Fruit fly (Drosophila melanogaster): ENCODE results near the gene AdoR.

AdoR gene

dm6 chr3R:30153864-30154263 lies 4.5 kb upstream of the AdoR start (continued):
- TF ChIP-seq tx (GFP tag; optimal IDR thresholded peaks at IDR 0.05) (no peak), CG2889 (GFP tag; IDR thresholded peaks at IDR 0.05) (no peak), slbo (GFP tag; IDR thresholded peaks at IDR 0.05) (no peak), Dip3 (GFP tag; optimal IDR thresholded peaks at IDR 0.05) (no peak), hbn (GFP tag; IDR thresholded peaks at IDR 0.05; ENCODE audit: partially characterized antibody) (no peak), Rx (GFP tag; IDR thresholded peaks at IDR 0.05) (no peak), CG42726 (GFP tag; IDR thresholded peaks at IDR 0.05; ENCODE audit: partially characterized antibody) (0 out of 2 replicates have a peak, but pooled peaks have one; percentile 34), Elba2 (GFP tag; optimal IDR thresholded peaks at IDR 0.05) (peak; percentile 81), fd3F (GFP tag; optimal IDR thresholded peaks at IDR 0.05) (no peak), jigr1 (GFP tag; IDR thresholded peaks at IDR 0.05) (no peak), twi (tag; optimal IDR thresholded peaks at IDR 0.05) (no peak), pan (optimal IDR thresholded peaks at IDR 0.05) (no peak), pan (GFP tag; optimal IDR thresholded peaks at IDR 0.05 in 1 of 2, IDR thresholded peaks at IDR 0.05 in 1 of 2) (no peak), B-H2 (GFP tag; optimal IDR thresholded peaks at IDR 0.05) (no peak), CG10209 (GFP tag; optimal IDR thresholded peaks at IDR 0.05) (no peak), CG8281 (tag; optimal IDR thresholded peaks at IDR 0.05) (no peak), Myb (GFP tag; optimal IDR thresholded peaks at IDR 0.05) (no peak), cad (GFP tag; optimal IDR thresholded peaks at IDR 0.05) (peak; percentile 75), row (GFP tag; IDR thresholded peaks at IDR 0.05) (no peak), Dll (GFP tag; IDR thresholded peaks at IDR 0.05; ENCODE audit: partially characterized antibody) (no peak), so (GFP tag; IDR thresholded peaks at IDR 0.05) (no peak), kay (GFP tag; optimal IDR thresholded peaks at IDR 0.05) (no peak), prd (optimal IDR thresholded peaks at IDR 0.05) (no peak), prd (GFP tag; IDR thresholded peaks at IDR 0.05) (peak; percentile 15; the same call in 1 of the 3 replicates), CG6689 (GFP tag; IDR thresholded peaks at IDR 0.05) (no peak), Mes4 (GFP tag; optimal IDR thresholded peaks at IDR 0.05) (no peak), BEAF-32 (GFP tag; optimal IDR thresholded peaks at IDR 0.05) (no peak), CG11560 (tag; IDR thresholded peaks at IDR 0.05) (no peak), CG18619 (GFP tag; optimal IDR thresholded peaks at IDR 0.05) (no peak), Aef1 (GFP tag; IDR thresholded peaks at IDR 0.05) (no peak), ci (GFP tag; IDR thresholded peaks at IDR 0.05) (0 out of 3 replicates have a peak, but pooled peaks have one; percentile 9), CG12391 (tag; optimal IDR thresholded peaks at IDR 0.05) (no peak), Oli (tag; optimal IDR thresholded peaks at IDR 0.05) (no peak), sim (GFP tag; IDR thresholded peaks at IDR 0.05) (no peak), inv (GFP tag; IDR thresholded peaks at IDR 0.05; ENCODE audit: partially characterized antibody) (no peak), Neu2 (GFP tag; optimal IDR thresholded peaks at IDR 0.05; ENCODE audit: borderline replicate concordance) (no peak), Ada2b (GFP tag; IDR thresholded peaks at IDR 0.05) (no peak), CG11085 (GFP tag; IDR thresholded peaks at IDR 0.05) (no peak), sc (optimal IDR thresholded peaks at IDR 0.05) (no peak), sc (GFP tag; optimal IDR thresholded peaks at IDR 0.05) (no peak), mam (GFP tag; optimal IDR thresholded peaks at IDR 0.05) (no peak), CG9797 (GFP tag; optimal IDR thresholded peaks at IDR 0.05) (no peak), disco-r (GFP tag; optimal IDR thresholded peaks at IDR 0.05) (no peak), insv (GFP tag; optimal IDR thresholded peaks at IDR 0.05) (peak in 1 of 2 experiments; percentile 71), pnt (GFP tag; optimal IDR thresholded peaks at IDR 0.05) (no peak), sima (GFP tag; optimal IDR thresholded peaks at IDR 0.05) (no peak), CG17612 (GFP tag; IDR thresholded peaks at IDR 0.05) (no peak), CG8290 (GFP tag; optimal IDR thresholded peaks at IDR 0.05) (no peak), CG8290 (tag; optimal IDR thresholded peaks at IDR 0.05) (peak in 1 of 2 experiments; percentile 47), sob (GFP tag; IDR thresholded peaks at IDR 0.05) (no peak), Ptx1 (GFP tag; IDR thresholded peaks at IDR 0.05) (no peak), HLH4C (GFP tag; IDR thresholded peaks at IDR 0.05; ENCODE audit: partially characterized antibody) (peak; percentile 30; the same call in 1 of the 3 replicates), CG8388 (GFP tag; optimal IDR thresholded peaks at IDR 0.05) (no peak)

Measured in whole organism, embryonic.